Fruit fly (Drosophila melanogaster): ENCODE results near the gene CG6040.

- TF ChIP-seq psq (optimal IDR thresholded peaks at IDR 0.05): no peak
- no peak for TF ChIP-seq h (optimal IDR thresholded peaks at IDR 0.05)
- TF ChIP-seq ttk (optimal IDR thresholded peaks at IDR 0.05): no peak
- no peak for TF ChIP-seq Sin3A (optimal IDR thresholded peaks at IDR 0.05)
Measured at dm6 chr3R:19166077-19166778, 69.5 kb downstream of the CG6040 start.
